Worm (Caenorhabditis elegans) whole organism, L3 larva: Measurements from ENCODE around the gene C45G9.5.

Source experiments
- aly-2 ChIP-seq: fragments of 150-350 bp; optimal IDR thresholded peaks from 2 replicates; lab custom pipeline; 2014; ENCODE audit warnings: missing biosample characterization, missing genetic modification characterization
- egl-27 ChIP-seq: sonication (generic microtip); optimal IDR thresholded peaks from 4 replicates; lab custom pipeline; 2017; ENCODE audit warnings: missing biosample characterization, missing genetic modification reagents, missing genetic modification characterization
- elt-1 ChIP-seq: fragments of 150-350 bp; optimal IDR thresholded peaks from 2 replicates; lab custom pipeline; 2014; ENCODE audit warnings: missing biosample characterization, missing genetic modification characterization
- nhr-23 ChIP-seq: fragments of 150-350 bp; optimal IDR thresholded peaks from 2 replicates; lab custom pipeline; 2014; ENCODE audit warnings: missing biosample characterization, missing genetic modification reagents, missing genetic modification characterization
- nhr-28 ChIP-seq: fragments of 150-350 bp; optimal IDR thresholded peaks from 2 replicates; lab custom pipeline; 2014; ENCODE audit warnings: missing biosample characterization, missing genetic modification characterization
- nhr-67 ChIP-seq: fragments of 150-350 bp; optimal IDR thresholded peaks from 2 replicates; lab custom pipeline; 2014; ENCODE audit warnings: missing biosample characterization, missing genetic modification characterization
- nhr-76 ChIP-seq: fragments of 150-350 bp; sonication (generic microtip); optimal IDR thresholded peaks from 5 replicates; lab custom pipeline; 2014; ENCODE audit warnings: missing biosample characterization, missing genetic modification characterization
- sea-2 ChIP-seq: fragments of 150-350 bp; sonication (generic microtip); optimal IDR thresholded peaks from 4 replicates; lab custom pipeline; 2014; ENCODE audit warnings: missing biosample characterization, missing genetic modification reagents, missing genetic modification characterization
- skn-1 ChIP-seq: fragments of 150-350 bp; optimal IDR thresholded peaks from 2 replicates; lab custom pipeline; 2014; ENCODE audit warnings: missing biosample characterization, missing genetic modification characterization
- unc-62 ChIP-seq: fragments of 150-350 bp; sonication (generic microtip); optimal IDR thresholded peaks from 4 replicates; lab custom pipeline; 2014; ENCODE audit warnings: missing biosample characterization, missing genetic modification reagents, missing genetic modification characterization

DNA sequence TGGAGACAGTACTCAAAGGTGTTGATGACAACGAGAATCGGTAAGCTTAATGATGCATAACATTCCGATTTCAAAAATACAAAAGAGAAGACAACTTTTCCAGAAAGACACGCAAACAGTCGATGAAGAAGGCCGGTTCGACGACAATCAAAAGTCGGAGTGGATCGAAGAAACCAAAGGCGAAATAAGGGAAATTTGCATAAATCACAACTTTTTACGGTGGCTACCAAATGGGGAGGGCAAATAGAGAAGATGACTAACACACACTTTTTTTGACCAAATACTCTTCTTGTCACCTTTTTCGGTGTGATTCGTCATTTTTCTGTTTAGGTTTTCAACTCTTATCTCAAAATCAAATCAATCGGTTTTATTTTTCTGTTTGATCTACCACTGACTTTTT, 11.8 kb upstream of the C45G9.5 start, which contains the start of gene C45G9.6:
- TF ChIP-seq nhr-23 (tag; lab: Kevin White, UChicago) (no peak), skn-1 (tag; lab: Kevin White, UChicago) (no peak), sea-2 (GFP tag; lab: Kevin White, UChicago) (no peak), elt-1 (no peak), egl-27 (no peak), nhr-28 (tag; lab: Kevin White, UChicago) (no peak), nhr-76 (no peak), aly-2 (tag; lab: Kevin White, UChicago) (no peak), unc-62 (no peak), nhr-67 (tag; lab: Kevin White, UChicago) (no peak)
